Worm (Caenorhabditis elegans): ENCODE results near the gene R02F11.2.

- TF ChIP-seq pqm-1 (tag; optimal IDR thresholded peaks at IDR 0.05) (no peak), dpl-1 (GFP tag; optimal IDR thresholded peaks at IDR 0.05) (no peak), pha-4 (GFP tag; IDR thresholded peaks at IDR 0.05) (no peak), pha-4 (tag; optimal IDR thresholded peaks at IDR 0.05) (no peak), attf-4 (tag; optimal IDR thresholded peaks at IDR 0.05) (no peak), set-16 (GFP tag; IDR thresholded peaks at IDR 0.05) (no peak), hmg-1.1 (GFP tag; IDR thresholded peaks at IDR 0.05) (no peak), ZK546.5 (tag; optimal IDR thresholded peaks at IDR 0.05) (no peak), aly-2 (tag; optimal IDR thresholded peaks at IDR 0.05) (no peak), nhr-25 (tag; optimal IDR thresholded peaks at IDR 0.05; ENCODE audit: borderline replicate concordance, insufficient read depth) (no peak), lsy-2 (tag; optimal IDR thresholded peaks at IDR 0.05) (no peak), nhr-77 (tag; optimal IDR thresholded peaks at IDR 0.05) (no peak), lim-7 (GFP tag; IDR thresholded peaks at IDR 0.05) (no peak)
Observed at ce11 chrV:4823323-4823682, 28.9 kb downstream of the R02F11.2 start, which contains the start of gene adss-1.

Data from whole organism, L4 larva.